Worm (Caenorhabditis elegans) whole organism, L4 larva: ENCODE measurements around the gene fipr-28.
A peak's percentile ranks its signal among the peaks of the same experiment; 100 is the strongest.

ENCODE experiments used
- ceh-28 ChIP-seq: fragments of 150-350 bp; optimal IDR thresholded peaks from 2 replicates; lab custom pipeline; 2014; ENCODE audit warnings: missing biosample characterization, missing genetic modification reagents, missing genetic modification characterization
- hlh-11 ChIP-seq: fragments of 200-800 bp; sonication (Bioruptor generic); optimal IDR thresholded peaks from 2 replicates; lab custom pipeline; 2018; ENCODE audit warnings: mild to moderate bottlenecking, missing genetic modification characterization, missing compliant biosample characterization
- set-16 ChIP-seq: fragments of 200-800 bp; sonication (Bioruptor generic); IDR thresholded peaks from 2 replicates; pipeline ENCODE4 v1.3.6; 2022; ENCODE audit warnings: missing genetic modification reagents, missing genetic modification characterization, missing compliant biosample characterization
- skn-1 ChIP-seq: fragments of 150-350 bp; optimal IDR thresholded peaks from 2 replicates; lab custom pipeline; 2014; ENCODE audit warnings: missing biosample characterization, missing genetic modification characterization

DNA sequence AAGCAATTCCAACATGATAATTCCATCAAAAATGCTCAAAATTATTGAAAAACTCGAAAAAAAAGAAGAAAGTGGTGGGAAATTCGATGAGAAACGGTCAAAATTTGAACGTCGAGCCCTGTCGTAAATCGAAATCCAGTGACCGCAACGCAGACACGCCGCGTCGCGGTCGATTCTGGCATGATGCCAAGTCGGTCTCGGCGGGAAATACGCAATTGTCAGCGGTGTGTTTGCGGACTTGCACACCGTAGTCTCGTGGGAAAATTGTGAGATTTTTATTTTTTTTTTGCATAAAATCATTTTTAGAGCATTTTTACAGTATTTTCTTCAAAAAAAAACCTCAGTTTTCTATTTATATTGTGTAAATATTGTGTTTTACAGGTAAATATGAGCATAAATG lies 28.5 kb downstream of the fipr-28 start, which contains the start of gene tsr-2:
- TF ChIP-seq skn-1 (tag; lab: Kevin White, UChicago) (no peak), set-16 (GFP tag; lab: Robert Waterston, UW) (peak; percentile 50), hlh-11 (tag; lab: Kevin White, UChicago) (peak; percentile 89), ceh-28 (tag; lab: Kevin White, UChicago) (no peak)
